Worm (Caenorhabditis elegans) whole organism, late embryonic: ENCODE measurements around the gene K01A6.7.

Source experiments
- C38D4.7 ChIP-seq: fragments of 200-800 bp; sonication (Bioruptor generic); optimal IDR thresholded peaks from 2 replicates; lab custom pipeline; 2018; ENCODE audit warnings: mild to moderate bottlenecking, missing genetic modification characterization, moderate library complexity, missing compliant biosample characterization
- ahr-1 ChIP-seq: sonication (generic microtip); optimal IDR thresholded peaks from 2 replicates; lab custom pipeline; 2016; ENCODE audit warnings: missing genetic modification characterization, missing compliant biosample characterization
- ama-1 ChIP-seq: fragments of 150-350 bp; optimal IDR thresholded peaks from 2 replicates; lab custom pipeline; 2014
- ceh-2 ChIP-seq: sonication (generic microtip); optimal IDR thresholded peaks from 2 replicates; lab custom pipeline; 2016; ENCODE audit warnings: missing genotype, missing genetic modification characterization, missing compliant biosample characterization
- ceh-48 ChIP-seq: sonication (generic microtip); optimal IDR thresholded peaks from 2 replicates; lab custom pipeline; 2016; ENCODE audit warnings: missing genetic modification characterization, inconsistent platforms, missing compliant biosample characterization
- fkh-6 ChIP-seq: sonication (generic microtip); optimal IDR thresholded peaks from 2 replicates; lab custom pipeline; 2016; ENCODE audit warnings: missing genetic modification characterization, missing compliant biosample characterization
- hlh-6 ChIP-seq: sonication (generic microtip); optimal IDR thresholded peaks from 2 replicates; lab custom pipeline; 2016; ENCODE audit warnings: missing genotype, missing genetic modification characterization, missing compliant biosample characterization
- hlh-8 ChIP-seq: sonication (generic microtip); optimal IDR thresholded peaks from 2 replicates; lab custom pipeline; 2016; ENCODE audit warnings: missing genotype, missing genetic modification characterization, missing compliant biosample characterization
- nfya-1 ChIP-seq: sonication (generic microtip); optimal IDR thresholded peaks from 2 replicates; lab custom pipeline; 2017; ENCODE audit warnings: missing genetic modification characterization, mild to moderate bottlenecking, missing compliant biosample characterization, antibody characterized with exemption, moderate library complexity
- nhr-232 ChIP-seq: sonication (generic microtip); optimal IDR thresholded peaks from 2 replicates; lab custom pipeline; 2016; ENCODE audit warnings: missing genetic modification characterization, missing compliant biosample characterization
- pha-4 ChIP-seq: fragments of 150-350 bp; optimal IDR thresholded peaks from 2 replicates; lab custom pipeline; 2018; ENCODE audit warnings: missing biosample characterization, missing genetic modification reagents, missing genetic modification characterization
- unc-42 ChIP-seq: sonication (generic microtip); optimal IDR thresholded peaks from 2 replicates; lab custom pipeline; 2016; ENCODE audit warnings: missing genotype, missing genetic modification characterization, missing compliant biosample characterization

ce11 chrIV:11773692-11774225, 35.4 kb upstream of the K01A6.7 start, which contains the start of gene lips-5:
- TF ChIP-seq ahr-1 (tag; lab: Kevin White, UChicago) (no peak), pha-4 (tag; lab: Kevin White, UChicago) (no peak), ceh-48 (no peak), ceh-2 (tag; lab: Kevin White, UChicago) (no peak), hlh-8 (tag; lab: Kevin White, UChicago) (no peak), fkh-6 (no peak), C38D4.7 (no peak), hlh-6 (tag; lab: Kevin White, UChicago) (no peak), nfya-1 (tag; lab: Kevin White, UChicago) (no peak), unc-42 (tag; lab: Kevin White, UChicago) (no peak), ama-1 (no peak), nhr-232 (tag; lab: Kevin White, UChicago) (no peak)
